Worm (Caenorhabditis elegans): ENCODE data around the gene nsph-3.1.
A peak's percentile ranks its signal among the peaks of the same experiment; 100 is the strongest.

nsph-3.1 gene

DNA sequence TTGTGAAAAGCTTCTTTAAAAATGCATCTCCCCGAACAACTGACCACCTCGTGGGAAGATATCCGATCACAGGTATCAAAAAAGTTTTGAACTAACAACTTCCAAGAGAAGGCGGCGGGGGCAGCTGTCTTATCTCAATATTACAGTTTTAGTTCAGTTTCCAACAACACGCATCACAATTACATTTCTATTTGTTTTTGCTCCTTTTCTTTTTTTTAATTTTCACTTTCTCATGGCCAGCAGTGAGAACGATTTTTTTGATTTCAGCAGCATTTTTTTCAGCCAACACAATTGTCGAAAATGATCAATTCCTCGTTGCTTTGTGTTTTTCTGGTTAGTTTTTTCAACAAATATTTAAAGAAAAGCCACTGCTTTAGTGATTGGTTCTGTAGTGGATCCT lies 36.5 kb upstream of the nsph-3.1 start, which contains the start of gene ZK593.2:
Gene ZK593.2, plus strand, starts transcription at position 301 of the 400 bp plus-strand sequence.
- TF ChIP-seq ZK546.5 (tag; optimal IDR thresholded peaks at IDR 0.05): no peak
- TF ChIP-seq zag-1 (tag; optimal IDR thresholded peaks at IDR 0.05): no peak

DNA sequence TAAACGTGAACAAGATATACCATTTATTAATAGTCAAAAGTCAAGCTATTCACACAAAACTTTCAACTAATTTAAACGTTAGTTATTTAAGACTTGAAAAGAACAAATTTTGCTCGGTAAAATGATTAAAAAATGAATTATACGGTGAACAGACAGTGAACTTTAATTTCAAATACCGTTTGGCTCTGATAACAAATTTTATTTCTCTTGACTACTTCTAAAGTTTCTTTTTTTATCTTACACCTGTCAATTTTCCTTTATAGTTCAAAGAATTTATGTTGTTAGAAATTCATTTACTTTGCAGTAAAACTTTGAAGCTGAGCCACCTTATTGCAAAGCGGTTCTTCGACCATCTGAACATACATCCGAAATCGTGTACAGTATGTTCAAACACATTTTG lies 34.2 kb upstream of the nsph-3.1 start, which contains the start of gene ZK593.3:
Gene ZK593.3, plus strand, starts transcription at position 301 of the 400 bp plus-strand sequence.
- TF ChIP-seq nhr-10 (tag; optimal IDR thresholded peaks at IDR 0.05) (no peak), ztf-1 (GFP tag; conservative IDR thresholded peaks at IDR 0.05) (no peak), nhr-12 (tag; optimal IDR thresholded peaks at IDR 0.05) (no peak), elt-1 (tag; optimal IDR thresholded peaks at IDR 0.05) (no peak), unc-55 (GFP tag; optimal IDR thresholded peaks at IDR 0.05) (no peak), Y55F3AM.14 (GFP tag; optimal IDR thresholded peaks at IDR 0.05) (no peak), nhr-129 (tag; optimal IDR thresholded peaks at IDR 0.05) (no peak), dmd-4 (tag; optimal IDR thresholded peaks at IDR 0.05) (no peak), gmeb-1 (tag; optimal IDR thresholded peaks at IDR 0.05) (no peak), peb-1 (tag; optimal IDR thresholded peaks at IDR 0.05) (no peak), sem-4 (tag; optimal IDR thresholded peaks at IDR 0.05) (no peak), nhr-25 (tag; optimal IDR thresholded peaks at IDR 0.05) (no peak), elt-3 (tag; optimal IDR thresholded peaks at IDR 0.05) (no peak), mab-5 (tag; optimal IDR thresholded peaks at IDR 0.05) (no peak), sma-3 (GFP tag; optimal IDR thresholded peaks at IDR 0.05) (no peak), F13H6.1 (tag; optimal IDR thresholded peaks at IDR 0.05) (no peak), ceh-82 (tag; optimal IDR thresholded peaks at IDR 0.05) (no peak), nhr-21 (tag; optimal IDR thresholded peaks at IDR 0.05) (no peak), mdl-1 (tag; optimal IDR thresholded peaks at IDR 0.05) (no peak), unc-62 (GFP tag; optimal IDR thresholded peaks at IDR 0.05) (no peak)

DNA sequence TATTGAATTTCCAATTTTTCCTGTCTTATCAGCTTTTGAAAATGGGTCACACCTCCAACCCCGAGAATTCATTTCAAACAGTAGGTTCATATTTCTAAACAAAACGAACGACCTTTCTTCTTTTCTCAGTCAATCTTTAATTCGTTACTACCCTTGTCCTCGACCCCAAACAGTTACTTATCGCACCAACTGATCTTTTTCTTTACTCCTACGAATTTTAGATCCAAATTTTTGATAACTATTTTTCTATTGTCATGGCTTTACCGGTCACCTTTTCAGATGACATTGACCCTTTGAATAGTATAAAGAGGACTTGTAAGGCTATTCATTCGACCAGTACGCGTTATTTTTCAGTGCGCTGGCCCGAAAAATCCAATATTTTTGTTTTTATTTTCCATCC lies 33.5 kb upstream of the nsph-3.1 start:
- TF ChIP-seq elt-1 (tag; optimal IDR thresholded peaks at IDR 0.05) (peak; percentile 49), ceh-16 (tag; optimal IDR thresholded peaks at IDR 0.05) (peak; percentile 69), lin-11 (tag; optimal IDR thresholded peaks at IDR 0.05) (no peak)

DNA sequence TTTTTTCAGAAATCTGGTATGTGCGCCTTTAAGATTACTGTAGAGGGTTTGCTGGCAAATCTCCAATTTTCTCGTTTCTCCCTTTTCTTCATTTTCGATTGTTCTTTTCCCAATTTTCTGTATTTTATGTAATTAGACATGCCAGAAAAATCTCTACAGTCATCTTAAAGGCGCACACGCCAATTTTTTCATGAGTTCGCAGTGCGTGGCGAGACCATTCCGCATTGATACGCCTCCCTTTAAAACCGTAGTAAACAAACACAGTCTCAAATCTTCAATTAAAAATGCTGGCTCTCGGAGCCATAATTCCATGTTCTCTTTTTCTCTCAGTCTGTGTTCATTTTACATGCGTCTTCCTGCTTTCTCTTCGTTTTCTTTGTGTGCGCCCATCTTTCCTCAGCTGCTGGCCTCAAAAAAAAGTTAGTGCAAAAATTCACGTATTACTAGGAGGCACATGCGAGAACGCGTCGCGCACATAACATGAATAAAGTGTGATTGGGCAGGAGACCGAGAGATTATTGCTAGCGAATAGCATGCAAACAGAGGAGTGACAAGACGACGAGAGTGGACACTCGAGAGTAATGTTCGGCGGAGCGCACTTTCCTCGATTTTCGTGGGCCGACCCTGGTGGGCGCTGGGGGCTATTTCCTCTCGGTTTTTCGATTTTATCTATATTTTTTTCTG lies 30.6 kb upstream of the nsph-3.1 start:
- TF ChIP-seq lin-13 (GFP tag; optimal IDR thresholded peaks at IDR 0.05) (peak; percentile 50), mdl-1 (tag; optimal IDR thresholded peaks at IDR 0.05) (peak in 1 of 2 experiments; percentile 77), lin-11 (tag; optimal IDR thresholded peaks at IDR 0.05) (peak; percentile 87), Y55F3AM.14 (GFP tag; optimal IDR thresholded peaks at IDR 0.05) (peak; percentile 17), skn-1 (tag; optimal IDR thresholded peaks at IDR 0.05) (no peak), nhr-10 (tag; optimal IDR thresholded peaks at IDR 0.05) (peak; percentile 11), R02D3.7 (tag; optimal IDR thresholded peaks at IDR 0.05) (no peak), nhr-77 (tag; optimal IDR thresholded peaks at IDR 0.05) (no peak), nhr-12 (tag; optimal IDR thresholded peaks at IDR 0.05) (no peak), C34F6.9 (tag; optimal IDR thresholded peaks at IDR 0.05) (peak; percentile 96), egl-27 (tag; optimal IDR thresholded peaks at IDR 0.05) (peak; percentile 51), elt-1 (tag; optimal IDR thresholded peaks at IDR 0.05) (no peak), ceh-16 (tag; optimal IDR thresholded peaks at IDR 0.05) (peak; percentile 45), nhr-11 (tag; optimal IDR thresholded peaks at IDR 0.05) (no peak), lsy-2 (tag; optimal IDR thresholded peaks at IDR 0.05) (peak; percentile 40 to 80), unc-39 (tag; optimal IDR thresholded peaks at IDR 0.05) (no peak), dmd-4 (tag; optimal IDR thresholded peaks at IDR 0.05) (no peak), fos-1 (tag; optimal IDR thresholded peaks at IDR 0.05) (peak; percentile 58), ama-1 (optimal IDR thresholded peaks at IDR 0.05) (peak; percentile 74), mab-5 (tag; optimal IDR thresholded peaks at IDR 0.05) (peak; percentile 84), elt-3 (tag; optimal IDR thresholded peaks at IDR 0.05) (no peak), peb-1 (tag; optimal IDR thresholded peaks at IDR 0.05) (no peak), nhr-129 (tag; optimal IDR thresholded peaks at IDR 0.05) (peak; percentile 87), nhr-25 (tag; optimal IDR thresholded peaks at IDR 0.05) (peak; percentile 58), zag-1 (tag; optimal IDR thresholded peaks at IDR 0.05) (peak; percentile 37), nhr-6 (tag; optimal IDR thresholded peaks at IDR 0.05) (peak; percentile 60), sma-9 (GFP tag; optimal IDR thresholded peaks at IDR 0.05) (peak; percentile 72), sma-9 (tag; optimal IDR thresholded peaks at IDR 0.05) (no peak), aly-2 (tag; optimal IDR thresholded peaks at IDR 0.05) (no peak), ceh-82 (tag; optimal IDR thresholded peaks at IDR 0.05) (peak; percentile 19), ztf-4 (tag; optimal IDR thresholded peaks at IDR 0.05) (peak; percentile 26), snpc-4 (tag; optimal IDR thresholded peaks at IDR 0.05) (peak; percentile 57), crh-2 (tag; optimal IDR thresholded peaks at IDR 0.05) (peak; percentile 84), sem-4 (tag; optimal IDR thresholded peaks at IDR 0.05) (peak; percentile 58), F13H6.1 (tag; optimal IDR thresholded peaks at IDR 0.05) (peak; percentile 92), mbf-1 (tag; optimal IDR thresholded peaks at IDR 0.05) (no peak), gmeb-1 (tag; optimal IDR thresholded peaks at IDR 0.05) (peak; percentile 65), sma-3 (GFP tag; optimal IDR thresholded peaks at IDR 0.05) (peak; percentile 76), alr-1 (tag; optimal IDR thresholded peaks at IDR 0.05) (no peak), blmp-1 (tag; optimal IDR thresholded peaks at IDR 0.05; ENCODE audit: insufficient read depth) (peak; percentile 40), nhr-21 (tag; optimal IDR thresholded peaks at IDR 0.05) (peak; percentile 61)
